Worm (Caenorhabditis elegans): ENCODE data around the gene C15C8.5.

ce11 chrV:12792752-12793151 lies 44.9 kb downstream of the C15C8.5 start, which contains the start of gene ugt-5:
- no peak for TF ChIP-seq lin-11 (tag; optimal IDR thresholded peaks at IDR 0.05)
- no peak for TF ChIP-seq zag-1 (tag; optimal IDR thresholded peaks at IDR 0.05)
- no peak for TF ChIP-seq ceh-82 (tag; optimal IDR thresholded peaks at IDR 0.05)
- TF ChIP-seq unc-39 (tag; optimal IDR thresholded peaks at IDR 0.05): no peak
- TF ChIP-seq unc-55 (GFP tag; optimal IDR thresholded peaks at IDR 0.05): no peak
- no peak for TF ChIP-seq alr-1 (tag; optimal IDR thresholded peaks at IDR 0.05)
- TF ChIP-seq mdl-1 (tag; optimal IDR thresholded peaks at IDR 0.05): no peak
- TF ChIP-seq peb-1 (tag; optimal IDR thresholded peaks at IDR 0.05): no peak
- no peak for TF ChIP-seq elt-1 (tag; optimal IDR thresholded peaks at IDR 0.05)
- no peak for TF ChIP-seq unc-62 (GFP tag; optimal IDR thresholded peaks at IDR 0.05)

Measured in whole organism, L2 larva.